Fruit fly (Drosophila melanogaster) whole organism, wandering third instar larva: ENCODE data around the gene CG7950.
A peak's percentile ranks its signal among the peaks of the same experiment; 100 is the strongest.

Source experiments
- CG32264 ChIP-seq: fragments of 200-800 bp; sonication (Bioruptor generic); optimal IDR thresholded peaks from 2 replicates; lab custom pipeline; 2016; ENCODE audit warnings: missing biosample characterization, missing genetic modification characterization
- CG9705 ChIP-seq: fragments of 200-800 bp; sonication (Bioruptor generic); optimal IDR thresholded peaks from 2 replicates; lab custom pipeline; 2018; ENCODE audit warnings: missing biosample characterization, mild to moderate bottlenecking, missing genetic modification characterization
- Dfd ChIP-seq: fragments of >200 bp; optimal IDR thresholded peaks from 2 replicates; lab custom pipeline; 2017; ENCODE audit warnings: missing biosample characterization, missing genetic modification characterization
- Dif ChIP-seq: fragments of 200-275, 200-300 bp; sonication (Bioruptor generic); optimal IDR thresholded peaks from 2 replicates; lab custom pipeline; 2018; ENCODE audit warnings: missing biosample characterization, missing genetic modification characterization; ENCODE audit not compliant: partially characterized antibody
- GATAd ChIP-seq: sonication (Bioruptor generic); optimal IDR thresholded peaks from 2 replicates; lab custom pipeline; 2016; ENCODE audit warnings: missing biosample characterization, missing genetic modification characterization
- HLH106 ChIP-seq: fragments of 200-800 bp; optimal IDR thresholded peaks from 3 replicates; lab custom pipeline; 2019; ENCODE audit warnings: missing biosample characterization, mild to moderate bottlenecking, missing genetic modification characterization, moderate library complexity
- Hr78 ChIP-seq: fragments of >200 bp; optimal IDR thresholded peaks from 2 replicates; lab custom pipeline; 2017; ENCODE audit warnings: missing biosample characterization, missing genetic modification characterization
- Hr83 ChIP-seq: fragments of 200-300 bp; sonication (Bioruptor generic); optimal IDR thresholded peaks from 2 replicates; lab custom pipeline; 2016; ENCODE audit warnings: missing biosample characterization, mild to moderate bottlenecking, missing genetic modification characterization, moderate library complexity; ENCODE audit not compliant: poor library complexity, severe bottlenecking
- Jra ChIP-seq: sonication (Bioruptor generic); optimal IDR thresholded peaks from 2 replicates; lab custom pipeline; 2016; ENCODE audit warnings: missing biosample characterization, missing genetic modification characterization
- Mio ChIP-seq: sonication (Bioruptor generic); optimal IDR thresholded peaks from 2 replicates; lab custom pipeline; 2016; ENCODE audit warnings: missing biosample characterization, missing genetic modification characterization
- Myc ChIP-seq: fragments of >200 bp; optimal IDR thresholded peaks from 2 replicates; lab custom pipeline; 2017
- N ChIP-seq: fragments of >200 bp; optimal IDR thresholded peaks from 2 replicates; lab custom pipeline; 2018; ENCODE audit warnings: missing biosample characterization, missing external identifiers, missing genetic modification characterization
- OdsH ChIP-seq: fragments of 200-800 bp; sonication (Bioruptor generic); optimal IDR thresholded peaks from 2 replicates; lab custom pipeline; 2016; ENCODE audit warnings: missing biosample characterization, mild to moderate bottlenecking, missing genetic modification characterization
- Rel ChIP-seq, 2 experiments: fragments of 200-800 bp; sonication (Bioruptor generic) in 1 of 2; optimal IDR thresholded peaks; 2 replicates in 1 of 2; 3 replicates in 1 of 2; lab custom pipeline; 2016 to 2019; ENCODE audit warnings: mild to moderate bottlenecking in 2 of 2, missing biosample characterization in 2 of 2, missing genetic modification characterization in 2 of 2, moderate library complexity in 1 of 2
- Sp1 ChIP-seq: fragments of 200-800 bp; sonication (Bioruptor generic); optimal IDR thresholded peaks from 3 replicates; lab custom pipeline; 2019; ENCODE audit warnings: missing biosample characterization, mild to moderate bottlenecking, missing genetic modification characterization, moderate library complexity
- Vsx2 ChIP-seq: fragments of 200-300, 225-300 bp; sonication (Bioruptor generic); optimal IDR thresholded peaks from 2 replicates; lab custom pipeline; 2018; ENCODE audit warnings: missing biosample characterization, missing genetic modification characterization; ENCODE audit not compliant: partially characterized antibody
- br ChIP-seq: fragments of 200-800 bp; sonication (Bioruptor generic); optimal IDR thresholded peaks from 2 replicates; lab custom pipeline; 2016; ENCODE audit warnings: missing biosample characterization, missing genetic modification characterization
- brk ChIP-seq: fragments of 200-800 bp; sonication (Bioruptor generic); optimal IDR thresholded peaks from 2 replicates; lab custom pipeline; 2016; ENCODE audit warnings: missing biosample characterization, mild to moderate bottlenecking, missing genetic modification characterization
- dl ChIP-seq, 2 experiments: fragments of 175-275, 200-275 bp in 1 of 2; fragments of 200-275 bp in 1 of 2; sonication (Bioruptor generic); optimal IDR thresholded peaks; lab custom pipeline; 2018; ENCODE audit warnings: mild to moderate bottlenecking in 2 of 2, missing biosample characterization in 2 of 2, missing genetic modification characterization in 2 of 2, moderate library complexity in 2 of 2; ENCODE audit not compliant: partially characterized antibody in 2 of 2, insufficient read depth in 1 of 2
- dmrt93B ChIP-seq: fragments of 200-800 bp; sonication (Bioruptor generic); optimal IDR thresholded peaks from 2 replicates; lab custom pipeline; 2018; ENCODE audit warnings: missing biosample characterization, mild to moderate bottlenecking, missing genetic modification characterization
- dsf ChIP-seq: sonication (Bioruptor generic); optimal IDR thresholded peaks from 2 replicates; lab custom pipeline; 2016; ENCODE audit warnings: missing biosample characterization, missing genetic modification characterization, borderline replicate concordance
- ey ChIP-seq: fragments of 200-800 bp; sonication (Bioruptor generic); optimal IDR thresholded peaks from 2 replicates; lab custom pipeline; 2016; ENCODE audit warnings: missing biosample characterization, missing genetic modification characterization
- foxo ChIP-seq, 2 experiments: fragments of 200-800 bp; sonication (Bioruptor generic); optimal IDR thresholded peaks; 2 replicates in 1 of 2; 3 replicates in 1 of 2; lab custom pipeline; 2016 to 2017; ENCODE audit warnings: missing biosample characterization in 2 of 2, missing genetic modification characterization in 2 of 2
- fru ChIP-seq: fragments of 200-800 bp; sonication (Bioruptor generic); optimal IDR thresholded peaks from 3 replicates; lab custom pipeline; 2016; ENCODE audit warnings: missing biosample characterization, mild to moderate bottlenecking, missing genetic modification characterization
- h ChIP-seq: fragments of 200-800 bp; sonication (Bioruptor generic); optimal IDR thresholded peaks from 3 replicates; lab custom pipeline; 2016; ENCODE audit warnings: missing biosample characterization, mild to moderate bottlenecking, missing genetic modification characterization
- jim ChIP-seq: fragments of 175-275, 200-325 bp; sonication (Bioruptor generic); optimal IDR thresholded peaks from 2 replicates; lab custom pipeline; 2016; ENCODE audit warnings: missing biosample characterization, mild to moderate bottlenecking, missing genetic modification characterization
- psq ChIP-seq: fragments of 200-800 bp; sonication (Bioruptor generic); optimal IDR thresholded peaks from 3 replicates; lab custom pipeline; 2017; ENCODE audit warnings: missing biosample characterization, mild to moderate bottlenecking, missing genetic modification characterization, moderate library complexity
- rgr ChIP-seq: fragments of 200-800 bp; sonication (Bioruptor generic); optimal IDR thresholded peaks from 3 replicates; lab custom pipeline; 2016; ENCODE audit warnings: missing biosample characterization, mild to moderate bottlenecking, missing genetic modification characterization
- sage ChIP-seq: fragments of 200-800 bp; sonication (Bioruptor generic); optimal IDR thresholded peaks from 2 replicates; lab custom pipeline; 2016; ENCODE audit warnings: missing biosample characterization, mild to moderate bottlenecking, missing genetic modification characterization
- tai ChIP-seq: sonication (Bioruptor generic); optimal IDR thresholded peaks from 2 replicates; lab custom pipeline; 2016; ENCODE audit warnings: missing biosample characterization, missing genetic modification characterization
- woc ChIP-seq: sonication (Bioruptor generic); optimal IDR thresholded peaks from 2 replicates; lab custom pipeline; 2016; ENCODE audit warnings: missing biosample characterization, mild to moderate bottlenecking, missing genetic modification characterization

The CG7950 gene

dm6 chr3R:30021559-30022451 lies 34.9 kb upstream of the CG7950 start, which contains the start of gene Mgat2:
TSS of gene Mgat2 (minus strand) at chr3R:30022221.
- no peak for TF ChIP-seq Rel (GFP tag; optimal IDR thresholded peaks at IDR 0.05; lab: Kevin White, UChicago)
- peak; percentile 70 for TF ChIP-seq Rel (tag; optimal IDR thresholded peaks at IDR 0.05; lab: Kevin White, UChicago)
- peak; percentile 26 for TF ChIP-seq Vsx2
- peak; percentile 19 for TF ChIP-seq br (GFP tag; lab: Kevin White, UChicago)
- TF ChIP-seq Sp1 (GFP tag; lab: Kevin White, UChicago) = peak; percentile 57
- TF ChIP-seq foxo (GFP tag; optimal IDR thresholded peaks at IDR 0.05; lab: Kevin White, UChicago) = no peak
- TF ChIP-seq Hr83 = no peak
- no peak for TF ChIP-seq tai (GFP tag; lab: Kevin White, UChicago)
- peak; percentile 81 for TF ChIP-seq Dif (GFP tag; lab: Kevin White, UChicago)
- TF ChIP-seq CG9705 (GFP tag; lab: Kevin White, UChicago) = no peak
- peak; percentile 59 for TF ChIP-seq Jra
- peak in 1 of 2 experiments; percentile 41 for TF ChIP-seq dl (GFP tag; optimal IDR thresholded peaks at IDR 0.05; lab: Kevin White, UChicago; ENCODE audit: insufficient read depth in 1 of 2, partially characterized antibody in 2 of 2)
- TF ChIP-seq psq (GFP tag; lab: Kevin White, UChicago) = peak; percentile 11

dm6 chr3R:30022452-30023028 lies 34.1 kb upstream of the CG7950 start, which contains the start of the genes RpS28a and Axn:
TSS of gene RpS28a (minus strand) at chr3R:30022648.
TSS of gene Axn (plus strand) at chr3R:30022842.
- TF ChIP-seq Myc (lab: Kevin White, UChicago) (peak; percentile 72), Mio (GFP tag; lab: Kevin White, UChicago) (no peak), Hr78 (GFP tag; lab: Kevin White, UChicago) (peak; percentile 23)

- no peak for TF ChIP-seq brk (GFP tag; lab: Kevin White, UChicago)
- no peak for TF ChIP-seq CG9705 (GFP tag; lab: Kevin White, UChicago)
- no peak for TF ChIP-seq woc (GFP tag; lab: Kevin White, UChicago)
- no peak for TF ChIP-seq Hr83
- no peak for TF ChIP-seq dl (GFP tag; optimal IDR thresholded peaks at IDR 0.05; lab: Kevin White, UChicago; ENCODE audit: insufficient read depth in 1 of 2, partially characterized antibody in 2 of 2)
- TF ChIP-seq foxo (GFP tag; optimal IDR thresholded peaks at IDR 0.05; lab: Kevin White, UChicago) = no peak
- no peak for TF ChIP-seq rgr (GFP tag; lab: Kevin White, UChicago)
- no peak for TF ChIP-seq Sp1 (GFP tag; lab: Kevin White, UChicago)
- no peak for TF ChIP-seq fru
- no peak for TF ChIP-seq Dfd (GFP tag; lab: Kevin White, UChicago)
- TF ChIP-seq Vsx2 = no peak
- no peak for TF ChIP-seq Jra
- no peak for TF ChIP-seq tai (GFP tag; lab: Kevin White, UChicago)
- no peak for TF ChIP-seq N (GFP tag; lab: Kevin White, UChicago)
Observed at dm6 chr3R:30023445-30023844, 33.2 kb upstream of the CG7950 start.

- TF ChIP-seq CG32264 (GFP tag; lab: Kevin White, UChicago) = no peak
- no peak for TF ChIP-seq jim (GFP tag; lab: Kevin White, UChicago)
- no peak for TF ChIP-seq N (GFP tag; lab: Kevin White, UChicago)
- TF ChIP-seq OdsH (GFP tag; lab: Kevin White, UChicago) = no peak
- no peak for TF ChIP-seq HLH106 (tag; lab: Kevin White, UChicago)
- TF ChIP-seq dmrt93B (GFP tag; lab: Kevin White, UChicago) = no peak
- TF ChIP-seq ey (GFP tag; lab: Kevin White, UChicago) = no peak
- no peak for TF ChIP-seq dl (GFP tag; optimal IDR thresholded peaks at IDR 0.05; lab: Kevin White, UChicago; ENCODE audit: insufficient read depth in 1 of 2, partially characterized antibody in 2 of 2)
- TF ChIP-seq Myc (lab: Kevin White, UChicago) = no peak
- no peak for TF ChIP-seq dsf (GFP tag; lab: Kevin White, UChicago)
- TF ChIP-seq Sp1 (GFP tag; lab: Kevin White, UChicago) = no peak
- no peak for TF ChIP-seq psq (GFP tag; lab: Kevin White, UChicago)
- no peak for TF ChIP-seq h (GFP tag; lab: Kevin White, UChicago)
- TF ChIP-seq GATAd (GFP tag; lab: Kevin White, UChicago) = no peak
- TF ChIP-seq sage (GFP tag; lab: Kevin White, UChicago) = no peak
- TF ChIP-seq tai (GFP tag; lab: Kevin White, UChicago) = no peak
Observed at dm6 chr3R:30030061-30030460, 26.6 kb upstream of the CG7950 start.
